Worm (Caenorhabditis elegans) whole organism, L2 larva: ENCODE results near the gene W08F4.12.

ENCODE experiments used
- F13H6.1 ChIP-seq: sonication (generic microtip); optimal IDR thresholded peaks from 2 replicates; lab custom pipeline; 2016; ENCODE audit warnings: missing genetic modification characterization, missing compliant biosample characterization
- ZK546.5 ChIP-seq: sonication (generic microtip); optimal IDR thresholded peaks from 2 replicates; lab custom pipeline; 2017; ENCODE audit warnings: missing biosample characterization, missing genetic modification characterization
- aly-2 ChIP-seq: fragments of 150-350 bp; optimal IDR thresholded peaks from 2 replicates; lab custom pipeline; 2014; ENCODE audit warnings: missing biosample characterization, missing genetic modification characterization
- dmd-4 ChIP-seq: sonication (generic microtip); optimal IDR thresholded peaks from 2 replicates; lab custom pipeline; 2017; ENCODE audit warnings: missing biosample characterization, missing genetic modification characterization
- elt-1 ChIP-seq: fragments of 150-350 bp; optimal IDR thresholded peaks from 2 replicates; lab custom pipeline; 2014; ENCODE audit warnings: missing biosample characterization, missing genetic modification characterization
- nhr-11 ChIP-seq: fragments of 150-350 bp; optimal IDR thresholded peaks from 2 replicates; lab custom pipeline; 2014; ENCODE audit warnings: missing biosample characterization, missing genetic modification characterization
- nhr-25 ChIP-seq: fragments of 150-350 bp; sonication (generic microtip); optimal IDR thresholded peaks from 3 replicates; lab custom pipeline; 2014; ENCODE audit warnings: missing biosample characterization, missing genetic modification characterization
- snpc-4 ChIP-seq: fragments of 150-350 bp; optimal IDR thresholded peaks from 2 replicates; lab custom pipeline; 2014; ENCODE audit warnings: missing biosample characterization, missing genetic modification characterization
- unc-62 ChIP-seq: fragments of 150-350 bp; optimal IDR thresholded peaks from 2 replicates; lab custom pipeline; 2014; ENCODE audit warnings: missing biosample characterization, missing genetic modification reagents, missing genetic modification characterization

DNA sequence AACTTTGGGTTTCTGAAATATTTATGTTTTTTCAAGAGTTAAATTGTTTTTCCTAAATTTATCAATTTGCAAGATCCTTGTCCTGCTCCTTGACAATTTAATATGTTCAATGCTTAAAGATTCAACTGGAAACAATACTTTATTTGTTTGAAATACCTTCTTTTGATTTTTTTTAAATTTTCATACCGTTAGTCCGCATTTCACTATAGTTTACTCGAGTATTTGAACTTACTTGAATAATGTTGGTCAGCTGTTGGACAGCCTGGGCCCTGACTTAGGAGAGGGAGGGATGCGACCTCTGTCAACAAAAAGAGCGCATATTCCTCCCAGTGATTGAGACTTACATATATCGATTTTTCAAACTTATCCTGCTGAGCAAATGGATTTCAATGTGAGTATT is 21.8 kb upstream of the W08F4.12 start, which contains the start of gene W04H10.5:
- TF ChIP-seq F13H6.1 (tag; lab: Kevin White, UChicago) (no peak), nhr-25 (tag; lab: Kevin White, UChicago) (no peak), aly-2 (tag; lab: Kevin White, UChicago) (no peak), unc-62 (no peak), nhr-11 (no peak), ZK546.5 (no peak), snpc-4 (tag; lab: Kevin White, UChicago) (no peak), dmd-4 (no peak), elt-1 (no peak)
